Fruit fly (Drosophila melanogaster) whole organism: ENCODE data around the gene p23.

Experiments
- CG8478 ChIP-seq: fragments of >200 bp; optimal IDR thresholded peaks from 2 replicates; lab custom pipeline; 2018; ENCODE audit warnings: inconsistent platforms
- EcR ChIP-seq, 2 experiments: fragments of >200 bp; optimal IDR thresholded peaks; 2 replicates each; lab custom pipeline; 2017; ENCODE audit warnings: missing biosample characterization in 2 of 2, missing genetic modification characterization in 2 of 2, missing genetic modification reagents in 2 of 2
- pan ChIP-seq: fragments of >200 bp; optimal IDR thresholded peaks from 2 replicates; lab custom pipeline; 2017
- psq ChIP-seq: fragments of >200 bp; optimal IDR thresholded peaks from 2 replicates; lab custom pipeline; 2017
- usp ChIP-seq: fragments of >200 bp; optimal IDR thresholded peaks from 2 replicates; lab custom pipeline; 2017; ENCODE audit warnings: missing biosample characterization, missing genetic modification characterization, mixed read lengths

dm6 chr3R:9694999-9695398 is 17.3 kb downstream of the p23 start:
- TF ChIP-seq pan (lab: Kevin White, UChicago) (no peak), EcR (GFP tag; optimal IDR thresholded peaks at IDR 0.05; lab: Kevin White, UChicago) (no peak), psq (lab: Kevin White, UChicago) (no peak), CG8478 (lab: Kevin White, UChicago) (no peak), usp (GFP tag; lab: Kevin White, UChicago) (no peak)
